Fruit fly (Drosophila melanogaster): ENCODE results near the gene CG5199.

CG5199 gene

dm6 chr3L:20470991-20471498 is 18.4 kb upstream of the CG5199 start (continued):
- TF ChIP-seq zfh2 (GFP tag; optimal IDR thresholded peaks at IDR 0.05): no peak
- TF ChIP-seq hb (GFP tag; IDR thresholded peaks at IDR 0.05; ENCODE audit: partially characterized antibody): no peak
- peak; percentile 11 for TF ChIP-seq CG4820 (GFP tag; optimal IDR thresholded peaks at IDR 0.05)
- TF ChIP-seq ssp (GFP tag; IDR thresholded peaks at IDR 0.05): peak; percentile 20; the same call in 1 of the 2 replicates
- no peak for TF ChIP-seq CG12744 (GFP tag; optimal IDR thresholded peaks at IDR 0.05)
- peak; percentile 46 for TF ChIP-seq CG5245 (GFP tag; optimal IDR thresholded peaks at IDR 0.05)
- TF ChIP-seq Scr (GFP tag; IDR thresholded peaks at IDR 0.05; ENCODE audit: partially characterized antibody): 0 out of 2 replicates have a peak, but pooled peaks have one; percentile 9
- no peak for TF ChIP-seq dan (GFP tag; IDR thresholded peaks at IDR 0.05)
- no peak for TF ChIP-seq CG13123 (GFP tag; optimal IDR thresholded peaks at IDR 0.05)
- no peak for TF ChIP-seq CG10431 (GFP tag; optimal IDR thresholded peaks at IDR 0.05)
- TF ChIP-seq pros (GFP tag; optimal IDR thresholded peaks at IDR 0.05): no peak
- TF ChIP-seq tll (GFP tag; optimal IDR thresholded peaks at IDR 0.05): no peak
- peak; percentile 57 for TF ChIP-seq CG2712 (tag; optimal IDR thresholded peaks at IDR 0.05)
- TF ChIP-seq Dad (GFP tag; optimal IDR thresholded peaks at IDR 0.05): no peak
- peak; percentile 23; the same call in 1 of the 2 replicates for TF ChIP-seq rib (GFP tag; IDR thresholded peaks at IDR 0.05)
- peak; percentile 49; the same call in 2 of the 3 replicates for TF ChIP-seq Aef1 (GFP tag; IDR thresholded peaks at IDR 0.05)
- TF ChIP-seq jing (GFP tag; optimal IDR thresholded peaks at IDR 0.05): peak; percentile 23
- 0 out of 2 replicates have a peak, but pooled peaks have one; percentile 3 for TF ChIP-seq onecut (GFP tag; IDR thresholded peaks at IDR 0.05)
- no peak for TF ChIP-seq gsb (GFP tag; IDR thresholded peaks at IDR 0.05)
- no peak for TF ChIP-seq pfk (GFP tag; optimal IDR thresholded peaks at IDR 0.05)
- peak; percentile 53; the same call in 1 of the 2 replicates for TF ChIP-seq ttk (GFP tag; IDR thresholded peaks at IDR 0.05)
- peak; percentile 65 for TF ChIP-seq unpg (GFP tag; optimal IDR thresholded peaks at IDR 0.05)
- peak; percentile 51; the same call in 1 of the 2 replicates for TF ChIP-seq ara (GFP tag; IDR thresholded peaks at IDR 0.05)
- peak; percentile 81 for TF ChIP-seq CG5180 (GFP tag; optimal IDR thresholded peaks at IDR 0.05)
- TF ChIP-seq CG8089 (GFP tag; optimal IDR thresholded peaks at IDR 0.05): no peak
- no peak for TF ChIP-seq aop (GFP tag; IDR thresholded peaks at IDR 0.05)
- TF ChIP-seq CG6813 (GFP tag; optimal IDR thresholded peaks at IDR 0.05): peak; percentile 68
- no peak for TF ChIP-seq CG10565 (GFP tag; optimal IDR thresholded peaks at IDR 0.05)
- no peak for TF ChIP-seq HmgD (GFP tag; optimal IDR thresholded peaks at IDR 0.05)
- TF ChIP-seq Oaz (GFP tag; IDR thresholded peaks at IDR 0.05): peak; percentile 58
- no peak for TF ChIP-seq CG17802 (tag; optimal IDR thresholded peaks at IDR 0.05)
- no peak for TF ChIP-seq CG8944 (GFP tag; optimal IDR thresholded peaks at IDR 0.05)
- TF ChIP-seq schlank (tag; optimal IDR thresholded peaks at IDR 0.05): no peak
- no peak for TF ChIP-seq Adf1 (GFP tag; IDR thresholded peaks at IDR 0.05)
- peak; percentile 76 for TF ChIP-seq Asciz (GFP tag; optimal IDR thresholded peaks at IDR 0.05)
- TF ChIP-seq CG16863 (GFP tag; optimal IDR thresholded peaks at IDR 0.05): no peak
- TF ChIP-seq CG42726 (GFP tag; IDR thresholded peaks at IDR 0.05; ENCODE audit: partially characterized antibody): no peak
- peak; percentile 59 for TF ChIP-seq CG17359 (tag; optimal IDR thresholded peaks at IDR 0.05)
- TF ChIP-seq so (GFP tag; IDR thresholded peaks at IDR 0.05): no peak
- TF ChIP-seq Eip74EF (GFP tag; optimal IDR thresholded peaks at IDR 0.05): peak in 1 of 2 experiments; percentile 1
- TF ChIP-seq CG11695 (GFP tag; IDR thresholded peaks at IDR 0.05): peak; percentile 66; the same call in 2 of the 3 replicates
- TF ChIP-seq stc (GFP tag; IDR thresholded peaks at IDR 0.05): peak; percentile 60
- TF ChIP-seq h (optimal IDR thresholded peaks at IDR 0.05): no peak
- no peak for TF ChIP-seq CG6791 (GFP tag; IDR thresholded peaks at IDR 0.05; ENCODE audit: partially characterized antibody)
- TF ChIP-seq CG7987 (GFP tag; optimal IDR thresholded peaks at IDR 0.05): peak; percentile 5
- no peak for TF ChIP-seq jigr1 (GFP tag; IDR thresholded peaks at IDR 0.05)
- peak; percentile 6 for TF ChIP-seq CG18476 (GFP tag; optimal IDR thresholded peaks at IDR 0.05)
- TF ChIP-seq Rx (GFP tag; IDR thresholded peaks at IDR 0.05): peak; percentile 41; the same call in 1 of the 2 replicates
- TF ChIP-seq mam (GFP tag; optimal IDR thresholded peaks at IDR 0.05): no peak
- no peak for TF ChIP-seq Bdp1 (GFP tag; optimal IDR thresholded peaks at IDR 0.05)
